Worm (Caenorhabditis elegans): ENCODE data around the gene C01G5.4.

Gene C01G5.4

ce11 chrIV:6531450-6531849 lies at the start of gene C01G5.4:
Gene C01G5.4, plus strand, starts transcription at chrIV:6531750.
- no peak for TF ChIP-seq unc-62 (GFP tag; optimal IDR thresholded peaks at IDR 0.05)

DNA sequence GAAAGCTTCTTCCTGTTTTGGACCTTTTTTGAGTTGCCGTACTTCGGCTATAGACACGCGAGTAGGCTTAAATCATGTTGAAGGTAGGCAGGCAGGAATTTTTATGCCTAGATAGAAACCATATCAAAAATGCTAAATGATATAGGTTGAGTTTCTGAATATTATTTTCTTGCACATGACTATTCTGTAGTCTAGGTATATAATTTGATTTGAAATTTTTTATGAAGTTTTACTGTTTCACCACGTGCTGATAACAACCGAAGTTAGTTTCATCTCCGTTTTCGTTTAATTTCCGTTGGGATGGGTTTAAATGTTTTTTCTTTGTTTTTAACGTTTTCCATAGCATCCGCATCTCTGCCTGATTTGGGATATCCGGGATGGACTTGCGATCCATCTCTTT lies 44.5 kb upstream of the C01G5.4 start, which contains the start of gene Y73B6BL.37:
TSS of gene Y73B6BL.37 (plus strand) at position 301 of the 400 bp plus-strand sequence.
- TF ChIP-seq unc-62 (GFP tag; optimal IDR thresholded peaks at IDR 0.05): no peak

- no peak for TF ChIP-seq unc-62 (GFP tag; optimal IDR thresholded peaks at IDR 0.05)
Observed at ce11 chrIV:6491915-6492314, 39.6 kb upstream of the C01G5.4 start.

- TF ChIP-seq unc-62 (GFP tag; optimal IDR thresholded peaks at IDR 0.05): no peak
Observed at ce11 chrIV:6493299-6493698, 38.3 kb upstream of the C01G5.4 start, which contains the start of gene Y73B6BL.44. Gene Y73B6BL.44, plus strand, starts transcription at chrIV:6493599.

DNA sequence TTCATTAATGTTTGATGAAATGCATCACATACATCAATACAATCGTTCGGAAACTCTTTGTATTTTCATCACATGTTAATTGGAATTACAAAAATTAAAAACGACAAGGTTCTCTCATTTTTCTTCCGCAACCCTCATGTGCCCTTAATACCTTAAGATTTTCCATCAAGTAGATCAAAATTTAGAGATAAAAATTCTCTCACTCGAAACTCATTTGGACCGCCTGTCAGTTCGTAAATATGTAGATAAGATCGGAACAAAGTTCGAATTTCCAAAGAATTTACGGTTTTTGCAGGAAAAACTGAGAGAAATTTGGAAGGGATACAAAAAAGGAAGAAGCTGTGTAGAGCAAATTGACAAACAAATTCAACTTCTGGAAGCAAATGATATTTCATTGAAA lies 35.4 kb upstream of the C01G5.4 start:
- TF ChIP-seq unc-62 (GFP tag; optimal IDR thresholded peaks at IDR 0.05): no peak

ce11 chrIV:6500433-6500832 lies 31.1 kb upstream of the C01G5.4 start:
- no peak for TF ChIP-seq unc-62 (GFP tag; optimal IDR thresholded peaks at IDR 0.05)

DNA sequence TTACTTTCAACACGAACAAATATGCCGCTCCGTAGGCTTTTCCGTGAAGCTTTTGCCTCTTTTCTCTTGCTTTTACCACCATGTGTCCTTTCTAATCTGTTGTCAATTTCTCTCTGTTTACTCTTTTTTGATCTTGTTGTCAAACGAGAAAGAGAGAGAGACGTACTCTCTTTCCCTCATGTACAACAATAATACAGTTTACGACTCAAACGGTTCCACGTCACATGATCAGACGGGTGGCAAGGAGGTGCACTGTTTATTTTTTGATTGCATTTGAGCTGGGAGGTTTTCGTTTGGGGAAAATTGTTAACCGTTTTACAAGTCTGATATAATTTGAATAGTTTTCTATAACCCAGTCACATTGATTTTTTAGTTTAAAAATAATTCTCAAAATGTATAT lies 30.7 kb upstream of the C01G5.4 start:
- TF ChIP-seq unc-62 (GFP tag; optimal IDR thresholded peaks at IDR 0.05): no peak

DNA sequence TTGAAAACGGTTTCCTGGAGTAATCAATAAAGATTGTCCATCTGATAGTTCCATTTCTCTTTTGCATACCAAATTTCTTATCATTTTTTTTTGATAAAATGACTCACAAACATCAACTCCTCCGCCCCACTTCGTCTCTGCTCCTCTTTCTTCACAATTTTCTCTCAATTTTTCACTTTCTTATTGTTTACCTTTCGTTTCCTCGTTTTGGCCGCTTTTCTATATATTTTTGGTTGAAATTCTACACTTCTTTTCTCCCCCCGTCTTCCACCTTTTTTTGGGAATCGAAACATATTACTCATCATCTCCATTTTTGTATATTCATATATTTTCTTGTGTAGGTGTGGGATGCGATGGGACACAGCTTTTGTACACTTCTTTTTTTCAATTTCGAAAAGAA lies 28.8 kb upstream of the C01G5.4 start:
- no peak for TF ChIP-seq unc-62 (GFP tag; optimal IDR thresholded peaks at IDR 0.05)

- no peak for TF ChIP-seq unc-62 (GFP tag; optimal IDR thresholded peaks at IDR 0.05)
Observed at ce11 chrIV:6506424-6506823, 25.1 kb upstream of the C01G5.4 start, which contains the start of gene pqn-89. Gene pqn-89, plus strand, starts transcription at chrIV:6506724.

DNA sequence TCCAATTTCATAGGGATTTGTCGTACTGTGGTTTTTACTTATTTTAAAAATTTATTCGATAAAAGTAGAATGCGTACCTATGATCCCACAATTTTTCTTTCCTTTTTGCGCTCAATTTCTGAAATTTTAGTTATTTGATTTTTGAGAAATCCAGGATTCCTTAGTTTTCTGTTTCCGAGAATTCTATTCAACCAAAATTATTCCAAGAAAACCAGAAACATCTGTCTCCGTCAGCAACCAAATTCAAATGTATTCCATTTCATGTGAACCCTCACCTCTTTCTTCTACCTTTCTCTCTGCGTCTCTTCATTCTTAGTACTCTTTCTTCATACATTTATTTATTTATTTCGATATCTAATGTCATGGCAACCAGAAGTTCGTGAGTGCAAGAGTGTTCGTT lies 19.8 kb upstream of the C01G5.4 start:
- TF ChIP-seq unc-62 (GFP tag; optimal IDR thresholded peaks at IDR 0.05): no peak

- TF ChIP-seq unc-62 (GFP tag; optimal IDR thresholded peaks at IDR 0.05): no peak
Observed at ce11 chrIV:6514700-6515099, 16.9 kb upstream of the C01G5.4 start.

ce11 chrIV:6517859-6518258 lies 13.7 kb upstream of the C01G5.4 start, which contains the start of gene C01G5.7:
Gene C01G5.7, plus strand, starts transcription at chrIV:6518159.
- TF ChIP-seq unc-62 (GFP tag; optimal IDR thresholded peaks at IDR 0.05): no peak

ce11 chrIV:6519593-6519992 lies 12.0 kb upstream of the C01G5.4 start, which contains the start of gene C01G5.9:
Gene C01G5.9, plus strand, starts transcription at chrIV:6519893.
- TF ChIP-seq unc-62 (GFP tag; optimal IDR thresholded peaks at IDR 0.05): no peak

DNA sequence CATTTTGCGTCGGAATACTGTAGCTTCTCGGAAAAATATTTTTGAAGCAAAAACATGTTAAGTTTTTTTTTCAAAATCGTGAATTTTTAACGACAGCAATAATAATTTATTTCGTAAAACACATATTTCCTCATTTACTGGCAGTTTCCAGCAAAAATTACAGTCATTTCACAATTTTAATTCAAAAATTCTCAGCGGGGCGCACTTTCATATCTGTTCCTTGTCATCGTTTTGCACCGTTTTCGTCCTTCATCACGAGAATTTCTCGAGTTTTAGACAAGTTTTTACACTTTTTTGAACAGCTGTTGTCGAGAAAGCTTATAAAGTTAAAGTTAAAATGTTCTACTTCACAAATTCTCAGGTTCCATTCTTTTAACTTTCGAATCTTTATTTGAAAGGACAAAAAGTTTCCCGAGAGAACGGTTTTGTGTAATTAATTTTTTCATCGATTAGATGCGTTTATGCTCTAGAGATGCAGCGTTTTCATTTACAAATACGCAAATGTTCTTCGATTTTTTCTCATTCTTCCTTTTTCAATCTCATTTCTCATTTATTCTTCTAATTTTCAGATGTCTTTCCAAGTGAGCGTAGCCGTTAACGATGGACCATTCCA lies 9.1 kb upstream of the C01G5.4 start, which contains the start of gene ddi-1:
TSS of gene ddi-1 (plus strand) at position 563 of the 613 bp plus-strand sequence.
- TF ChIP-seq unc-62 (GFP tag; optimal IDR thresholded peaks at IDR 0.05): no peak

- no peak for TF ChIP-seq unc-62 (GFP tag; optimal IDR thresholded peaks at IDR 0.05)
Observed at ce11 chrIV:6523773-6524172, 7.8 kb upstream of the C01G5.4 start.

- no peak for TF ChIP-seq unc-62 (GFP tag; optimal IDR thresholded peaks at IDR 0.05)
Observed at ce11 chrIV:6524531-6524930, 7.0 kb upstream of the C01G5.4 start, which contains the start of gene C01G5.5. Gene C01G5.5, plus strand, starts transcription at chrIV:6524610.

- no peak for TF ChIP-seq unc-62 (GFP tag; optimal IDR thresholded peaks at IDR 0.05)
Observed at ce11 chrIV:6526522-6526921, 5.0 kb upstream of the C01G5.4 start.

DNA sequence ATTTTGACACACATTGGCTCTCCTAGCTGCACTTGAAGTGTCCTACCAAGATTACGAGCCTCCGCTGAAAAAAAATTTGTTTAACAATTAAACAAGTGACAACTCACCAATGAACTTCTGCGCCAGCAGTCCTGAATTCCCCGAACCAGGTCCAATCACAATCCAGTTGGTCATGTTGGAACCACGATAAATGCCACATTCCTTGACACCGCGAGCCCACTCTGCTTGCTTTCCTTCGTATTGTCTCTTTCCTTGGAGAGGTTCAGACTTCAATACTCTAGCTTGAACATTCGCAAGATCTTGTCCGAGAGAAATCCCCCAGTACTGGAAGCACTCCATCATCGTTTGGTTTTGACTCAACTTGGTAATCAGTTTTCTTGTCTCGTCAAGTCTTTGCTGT lies 3.3 kb upstream of the C01G5.4 start:
- TF ChIP-seq unc-62 (GFP tag; optimal IDR thresholded peaks at IDR 0.05): no peak
